Worm (Caenorhabditis elegans): ENCODE data around the gene C55A6.3.

C55A6.3 gene

DNA sequence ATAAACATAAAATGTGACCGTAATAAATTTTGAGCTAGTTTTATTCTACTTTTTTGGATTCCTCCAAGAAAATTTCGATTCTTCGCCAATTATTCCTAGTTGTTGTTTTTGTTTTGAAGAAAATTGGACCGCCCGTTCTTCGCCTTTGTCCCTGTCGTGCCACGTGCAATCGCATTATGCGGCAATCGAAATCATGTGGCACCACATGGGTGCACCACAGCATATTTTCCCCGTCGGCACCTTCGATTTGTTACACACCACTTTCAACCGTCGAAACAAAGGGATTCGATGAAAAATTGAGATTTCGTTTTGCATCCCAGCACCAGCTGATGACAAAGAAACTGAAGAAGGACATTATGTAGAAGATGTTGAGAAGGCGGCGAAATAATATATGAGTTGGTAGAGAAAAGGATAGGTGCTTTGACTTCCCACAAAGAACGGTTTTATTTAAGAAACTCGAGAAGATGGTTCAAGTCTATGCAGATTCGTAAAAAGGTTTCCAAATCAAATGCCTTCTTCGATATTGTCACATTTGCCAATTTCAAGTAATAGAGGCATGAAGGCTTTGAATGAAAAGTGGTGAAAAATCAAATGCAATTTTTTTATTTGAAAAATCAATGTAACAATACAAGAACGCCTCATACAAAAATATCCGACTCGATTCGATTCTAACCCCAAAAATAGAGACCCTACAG is 15.4 kb upstream of the C55A6.3 start:
- no peak for TF ChIP-seq T26A5.8 (tag; optimal IDR thresholded peaks at IDR 0.05)
- no peak for TF ChIP-seq Y67H2A.10 (GFP tag; conservative IDR thresholded peaks at IDR 0.05)
- TF ChIP-seq atf-7 (tag; optimal IDR thresholded peaks at IDR 0.05) = no peak
- TF ChIP-seq sdz-38 (tag; optimal IDR thresholded peaks at IDR 0.05) = no peak

DNA sequence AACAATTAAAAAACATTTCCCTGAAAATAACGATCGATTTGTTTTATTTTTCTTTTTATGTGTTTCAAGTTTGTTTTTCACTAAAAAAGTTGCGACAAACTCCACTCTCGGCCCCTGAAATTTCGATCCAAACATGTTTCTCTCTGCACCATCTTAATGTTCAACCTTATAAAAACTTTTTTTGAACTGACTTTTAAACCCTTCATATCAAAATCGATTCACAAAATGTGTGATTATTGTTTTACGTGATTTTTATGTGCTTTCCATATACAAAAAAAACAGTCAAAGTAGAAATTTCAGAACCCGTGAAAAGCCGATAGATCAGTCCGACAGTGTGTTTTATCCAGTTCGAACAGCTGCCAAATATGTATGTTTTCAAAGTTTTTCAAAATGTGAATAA is 14.2 kb upstream of the C55A6.3 start, which contains the start of gene ccch-1:
Gene ccch-1, plus strand, starts transcription at position 301 of the 400 bp plus-strand sequence.
- no peak for TF ChIP-seq T07F8.4 (tag; optimal IDR thresholded peaks at IDR 0.05)
- TF ChIP-seq cebp-1 (GFP tag; IDR thresholded peaks at IDR 0.05) = no peak
- TF ChIP-seq cebp-1 (tag; optimal IDR thresholded peaks at IDR 0.05) = no peak
- no peak for TF ChIP-seq B0261.1 (tag; optimal IDR thresholded peaks at IDR 0.05)
- no peak for TF ChIP-seq efl-1 (GFP tag; optimal IDR thresholded peaks at IDR 0.05)
- TF ChIP-seq die-1 (tag; optimal IDR thresholded peaks at IDR 0.05) = no peak
- TF ChIP-seq ztf-6 (GFP tag; IDR thresholded peaks at IDR 0.05) = no peak
- no peak for TF ChIP-seq hmg-20 (GFP tag; IDR thresholded peaks at IDR 0.05)
- no peak for TF ChIP-seq fkh-3 (tag; optimal IDR thresholded peaks at IDR 0.05)
- TF ChIP-seq mcd-1 (GFP tag; IDR thresholded peaks at IDR 0.05) = no peak
- no peak for TF ChIP-seq rec-8 (tag; optimal IDR thresholded peaks at IDR 0.05)
- TF ChIP-seq ztf-3 (GFP tag; optimal IDR thresholded peaks at IDR 0.05) = no peak
- TF ChIP-seq pha-4 (tag; optimal IDR thresholded peaks at IDR 0.05) = no peak
- no peak for TF ChIP-seq Y56A3A.18 (GFP tag; IDR thresholded peaks at IDR 0.05)
- TF ChIP-seq Y67H2A.10 (GFP tag; conservative IDR thresholded peaks at IDR 0.05) = no peak
- no peak for TF ChIP-seq sptf-2 (GFP tag; optimal IDR thresholded peaks at IDR 0.05)
- TF ChIP-seq nhr-90 (tag; optimal IDR thresholded peaks at IDR 0.05) = no peak
- TF ChIP-seq gei-17 (GFP tag; optimal IDR thresholded peaks at IDR 0.05) = no peak
- no peak for TF ChIP-seq hrde-1 (tag; optimal IDR thresholded peaks at IDR 0.05; ENCODE audit: borderline replicate concordance)

DNA sequence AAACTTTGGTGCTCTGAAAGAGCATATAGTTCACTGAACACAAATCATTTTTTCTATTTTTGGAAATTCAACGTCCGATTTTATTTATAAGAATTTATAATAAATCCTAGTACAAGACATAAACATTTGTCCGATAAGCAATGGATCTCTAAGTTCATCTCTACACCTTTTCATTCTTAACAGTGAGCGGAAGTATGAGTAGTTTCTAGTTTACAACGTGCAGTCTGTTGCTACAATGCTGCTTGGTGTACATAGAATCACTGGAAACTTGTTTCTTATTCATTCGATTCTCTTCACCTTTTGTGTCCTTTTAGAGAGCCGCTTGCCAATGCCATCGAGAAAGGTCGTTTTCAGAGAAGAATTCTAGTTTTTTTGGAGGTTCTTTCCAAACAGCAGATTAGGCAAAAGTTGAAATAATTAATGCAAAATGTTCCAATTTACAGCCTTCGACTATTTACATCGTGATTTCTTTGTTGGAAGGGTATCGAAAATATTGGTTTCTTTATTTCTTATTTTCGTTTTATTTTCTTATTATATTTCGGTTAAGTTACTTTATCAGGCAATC is 13.7 kb upstream of the C55A6.3 start:
- TF ChIP-seq hsf-1 (GFP tag; IDR thresholded peaks at IDR 0.05) (no peak), hmg-1.2 (GFP tag; IDR thresholded peaks at IDR 0.05) (no peak), lag-1 (GFP tag; IDR thresholded peaks at IDR 0.05) (no peak), egl-18 (GFP tag; IDR thresholded peaks at IDR 0.05) (no peak), repo-1 (tag; optimal IDR thresholded peaks at IDR 0.05) (no peak), aptf-3 (GFP tag; IDR thresholded peaks at IDR 0.05) (no peak), mel-28 (tag; optimal IDR thresholded peaks at IDR 0.05; ENCODE audit: borderline replicate concordance) (no peak), T07F8.4 (tag; optimal IDR thresholded peaks at IDR 0.05) (no peak), F55B11.4 (tag; optimal IDR thresholded peaks at IDR 0.05; ENCODE audit: borderline replicate concordance, insufficient read depth) (no peak), B0336.3 (GFP tag; IDR thresholded peaks at IDR 0.05) (no peak), F57C9.4 (tag; optimal IDR thresholded peaks at IDR 0.05) (no peak), nfyb-1 (GFP tag; IDR thresholded peaks at IDR 0.05) (no peak), nhr-120 (GFP tag; IDR thresholded peaks at IDR 0.05) (no peak), ztf-28 (GFP tag; IDR thresholded peaks at IDR 0.05) (no peak), rcor-1 (GFP tag; IDR thresholded peaks at IDR 0.05) (no peak)
